Fruit fly (Drosophila melanogaster): Measurements from ENCODE around the gene CG11398.

Gene CG11398

DNA sequence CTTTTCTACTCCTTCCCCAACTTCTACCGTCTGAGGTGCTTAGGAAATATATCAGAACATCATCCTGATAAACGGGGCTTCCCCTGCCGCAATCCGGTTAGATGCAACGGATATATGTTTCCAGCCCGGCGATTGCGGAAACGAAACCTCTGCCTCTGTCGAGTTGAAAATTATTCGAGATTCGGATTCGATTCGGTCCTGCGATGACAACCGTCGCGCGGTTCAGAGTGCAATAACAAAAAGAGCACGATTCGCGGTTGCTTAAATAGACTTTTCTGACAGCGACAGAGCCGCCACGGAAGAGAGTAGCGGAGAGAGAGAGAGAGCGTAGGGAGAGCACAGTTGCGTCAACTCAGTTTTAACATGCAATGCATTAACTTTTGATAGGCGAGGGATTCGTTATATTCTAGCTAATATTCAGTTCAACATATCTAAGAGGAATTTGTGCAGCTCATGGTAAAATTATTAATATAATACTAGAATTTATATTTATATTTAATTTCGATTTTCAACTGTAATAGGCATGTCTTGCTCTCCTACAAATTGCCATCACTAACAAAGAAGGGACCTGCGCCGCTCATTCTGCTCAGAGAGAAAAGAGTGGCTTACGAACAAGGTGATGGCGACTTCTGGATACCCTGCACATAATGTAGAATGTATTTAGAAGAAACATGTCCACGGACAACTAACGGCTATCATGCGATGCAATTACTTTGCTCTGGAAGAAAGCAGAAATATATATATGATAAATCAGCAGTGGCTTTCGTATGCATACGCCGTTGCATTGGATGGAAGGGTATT lies 20.1 kb upstream of the CG11398 start (continued):
- TF ChIP-seq slp2 (GFP tag; optimal IDR thresholded peaks at IDR 0.05) (peak; percentile 80), gcm (GFP tag; optimal IDR thresholded peaks at IDR 0.05) (peak; percentile 73), ATbp (GFP tag; optimal IDR thresholded peaks at IDR 0.05) (peak; percentile 79), CG7556 (GFP tag; optimal IDR thresholded peaks at IDR 0.05) (peak; percentile 81), H2.0 (GFP tag; IDR thresholded peaks at IDR 0.05) (peak; percentile 59), Trl (optimal IDR thresholded peaks at IDR 0.05) (peak; percentile 92 to 97), Trl (GFP tag; optimal IDR thresholded peaks at IDR 0.05) (peak; percentile 42), ERR (GFP tag; optimal IDR thresholded peaks at IDR 0.05) (no peak), CG11696 (GFP tag; IDR thresholded peaks at IDR 0.05) (peak; percentile 51; the same call in 1 of the 2 replicates), yki (optimal IDR thresholded peaks at IDR 0.05) (peak; percentile 90), CG42726 (GFP tag; IDR thresholded peaks at IDR 0.05; ENCODE audit: partially characterized antibody) (peak; percentile 45; the same call in 1 of the 2 replicates), Stat92E (GFP tag; optimal IDR thresholded peaks at IDR 0.05) (peak in 1 of 3 experiments; percentile 22), CG5180 (GFP tag; optimal IDR thresholded peaks at IDR 0.05) (peak; percentile 52), CG12071 (GFP tag; optimal IDR thresholded peaks at IDR 0.05) (peak; percentile 77), pros (GFP tag; optimal IDR thresholded peaks at IDR 0.05) (no peak), CG11247 (GFP tag; IDR thresholded peaks at IDR 0.05) (peak; percentile 76), CG14441 (GFP tag; IDR thresholded peaks at IDR 0.05) (peak; percentile 82), CG18476 (GFP tag; optimal IDR thresholded peaks at IDR 0.05) (peak; percentile 80), CG30020 (tag; optimal IDR thresholded peaks at IDR 0.05) (peak; percentile 46), Hey (tag; optimal IDR thresholded peaks at IDR 0.05) (no peak), pho (GFP tag; optimal IDR thresholded peaks at IDR 0.05) (peak; percentile 59), hbn (GFP tag; IDR thresholded peaks at IDR 0.05; ENCODE audit: partially characterized antibody) (peak; percentile 52; the same call in 1 of the 2 replicates), CG31224 (GFP tag; IDR thresholded peaks at IDR 0.05) (peak; percentile 56; the same call in 1 of the 2 replicates), emc (GFP tag; optimal IDR thresholded peaks at IDR 0.05) (peak; percentile 34), CG2889 (GFP tag; IDR thresholded peaks at IDR 0.05) (peak; percentile 65; the same call in 1 of the 3 replicates), ase (GFP tag; IDR thresholded peaks at IDR 0.05) (peak; percentile 82), exex (tag; optimal IDR thresholded peaks at IDR 0.05) (peak; percentile 31), Poxn (GFP tag; IDR thresholded peaks at IDR 0.05) (no peak), cg (GFP tag; optimal IDR thresholded peaks at IDR 0.05) (no peak), HLHmδ (GFP tag; optimal IDR thresholded peaks at IDR 0.05) (no peak), kah (GFP tag; optimal IDR thresholded peaks at IDR 0.05) (no peak), nerfin-1 (tag; optimal IDR thresholded peaks at IDR 0.05) (peak; percentile 67), CG15696 (tag; optimal IDR thresholded peaks at IDR 0.05) (peak; percentile 80), CG4730 (GFP tag; IDR thresholded peaks at IDR 0.05) (peak; percentile 69), otp (GFP tag; IDR thresholded peaks at IDR 0.05) (peak; percentile 77), stc (GFP tag; IDR thresholded peaks at IDR 0.05) (peak; percentile 73), cad (GFP tag; optimal IDR thresholded peaks at IDR 0.05) (no peak), CG10979 (tag; optimal IDR thresholded peaks at IDR 0.05) (peak; percentile 84), inv (GFP tag; IDR thresholded peaks at IDR 0.05; ENCODE audit: partially characterized antibody) (no peak), lov (optimal IDR thresholded peaks at IDR 0.05) (no peak), lov (GFP tag; IDR thresholded peaks at IDR 0.05) (peak; percentile 85), HLH4C (GFP tag; IDR thresholded peaks at IDR 0.05; ENCODE audit: partially characterized antibody) (no peak), CG10543 (GFP tag; optimal IDR thresholded peaks at IDR 0.05) (peak; percentile 55), dmrt11E (tag; optimal IDR thresholded peaks at IDR 0.05) (peak; percentile 88), ato (GFP tag; IDR thresholded peaks at IDR 0.05; ENCODE audit: partially characterized antibody) (no peak), CG8388 (GFP tag; optimal IDR thresholded peaks at IDR 0.05) (peak; percentile 83), CG8359 (GFP tag; optimal IDR thresholded peaks at IDR 0.05; ENCODE audit: borderline replicate concordance) (peak; percentile 59), CG14667 (GFP tag; IDR thresholded peaks at IDR 0.05) (peak; percentile 73), grau (tag; optimal IDR thresholded peaks at IDR 0.05) (peak; percentile 84)

All from whole organism, embryonic.